Worm (Caenorhabditis elegans): ENCODE data around the gene arp-6.

arp-6 gene

DNA sequence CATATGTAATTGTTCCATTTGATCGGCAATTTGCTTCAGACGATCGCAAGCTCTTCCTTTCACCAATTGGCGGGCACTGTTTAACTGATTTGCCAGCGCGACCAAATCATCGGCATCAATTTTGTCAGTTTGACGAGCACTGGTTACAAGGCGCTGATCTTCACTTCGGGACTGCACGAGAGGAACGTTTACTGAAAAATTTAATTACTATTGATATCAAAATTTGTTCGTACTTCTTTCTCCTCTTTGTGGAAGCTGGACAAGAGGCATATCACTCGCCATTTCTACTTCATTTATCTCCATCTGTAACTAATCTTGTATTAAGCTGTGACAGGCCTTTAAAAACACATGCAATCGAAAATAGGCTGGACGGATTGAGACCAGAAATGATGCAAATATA lies 717 bp upstream of the arp-6 start, which contains the start of gene C08B11.9:
Gene C08B11.9, minus strand, starts transcription at position 307 of the 400 bp plus-strand sequence.
- TF ChIP-seq eor-1 (tag; optimal IDR thresholded peaks at IDR 0.05) (no peak), ceh-16 (tag; optimal IDR thresholded peaks at IDR 0.05) (no peak)

DNA sequence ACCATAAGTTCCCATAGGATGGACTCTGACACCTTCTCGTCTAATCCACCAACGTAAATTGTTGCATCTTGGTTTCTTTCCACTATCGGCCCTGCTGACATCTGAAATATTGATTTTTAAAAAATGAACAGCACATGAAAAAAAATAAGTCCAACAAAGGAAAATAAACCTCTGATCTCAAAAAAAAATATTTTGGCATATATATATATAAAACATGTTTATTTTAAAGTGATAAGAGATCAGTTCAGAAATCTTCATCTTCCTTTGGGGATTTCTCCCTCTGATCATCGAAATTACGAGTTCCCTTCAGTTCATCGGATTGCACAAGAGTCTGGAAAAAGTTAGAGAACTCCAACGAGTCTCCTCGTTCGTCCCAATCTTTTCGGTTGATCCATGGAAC lies 1.5 kb downstream of the arp-6 start, which contains the start of gene sap-49:
Gene sap-49, minus strand, starts transcription at position 101 of the 400 bp plus-strand sequence.
- TF ChIP-seq pqm-1 (tag; optimal IDR thresholded peaks at IDR 0.05): no peak
- TF ChIP-seq jun-1 (tag; optimal IDR thresholded peaks at IDR 0.05): no peak
- no peak for TF ChIP-seq ceh-16 (tag; optimal IDR thresholded peaks at IDR 0.05)
- TF ChIP-seq elt-3 (tag; optimal IDR thresholded peaks at IDR 0.05): no peak
- TF ChIP-seq R02D3.7 (tag; optimal IDR thresholded peaks at IDR 0.05): no peak
- TF ChIP-seq mdl-1 (tag; optimal IDR thresholded peaks at IDR 0.05): no peak
- no peak for TF ChIP-seq egl-27 (tag; optimal IDR thresholded peaks at IDR 0.05)
- TF ChIP-seq nhr-23 (tag; optimal IDR thresholded peaks at IDR 0.05): no peak
- no peak for TF ChIP-seq eor-1 (tag; optimal IDR thresholded peaks at IDR 0.05)
- no peak for TF ChIP-seq nhr-237 (tag; optimal IDR thresholded peaks at IDR 0.05)
- TF ChIP-seq pha-4 (tag; optimal IDR thresholded peaks at IDR 0.05): no peak
- no peak for TF ChIP-seq nhr-25 (tag; optimal IDR thresholded peaks at IDR 0.05)
- TF ChIP-seq ceh-9 (tag; optimal IDR thresholded peaks at IDR 0.05): no peak
- TF ChIP-seq nhr-28 (tag; optimal IDR thresholded peaks at IDR 0.05): no peak
- no peak for TF ChIP-seq tbx-2 (tag; optimal IDR thresholded peaks at IDR 0.05)
- no peak for TF ChIP-seq fkh-10 (GFP tag; optimal IDR thresholded peaks at IDR 0.05)

DNA sequence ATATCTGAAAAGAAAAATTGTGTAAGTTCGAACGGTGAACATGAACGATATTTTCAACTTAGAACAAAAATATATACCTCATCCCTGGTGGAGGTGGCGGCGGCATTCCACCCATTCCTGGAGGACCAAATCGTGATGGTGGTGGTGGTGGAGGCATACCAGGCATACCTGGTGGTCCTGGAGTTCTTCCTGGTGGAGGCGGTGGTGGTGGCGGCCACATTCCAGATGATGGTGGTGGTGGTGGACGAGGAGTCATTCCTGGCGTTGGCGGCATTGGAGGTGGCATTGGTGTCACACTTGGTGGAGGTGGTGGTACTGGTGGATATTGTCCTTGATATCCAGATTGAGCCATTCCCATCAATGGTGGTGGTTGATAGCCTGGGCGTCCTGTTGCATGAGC lies 2.5 kb downstream of the arp-6 start:
- TF ChIP-seq nhr-11 (tag; optimal IDR thresholded peaks at IDR 0.05): no peak
- no peak for TF ChIP-seq nhr-23 (tag; optimal IDR thresholded peaks at IDR 0.05)
- no peak for TF ChIP-seq zag-1 (tag; optimal IDR thresholded peaks at IDR 0.05)
- TF ChIP-seq unc-62 (GFP tag; optimal IDR thresholded peaks at IDR 0.05): no peak
- no peak for TF ChIP-seq egl-5 (tag; optimal IDR thresholded peaks at IDR 0.05)
- TF ChIP-seq ZK546.5 (tag; optimal IDR thresholded peaks at IDR 0.05): no peak
- TF ChIP-seq hmg-11 (tag; optimal IDR thresholded peaks at IDR 0.05): no peak
- TF ChIP-seq nhr-25 (tag; optimal IDR thresholded peaks at IDR 0.05): no peak
- no peak for TF ChIP-seq elt-1 (tag; optimal IDR thresholded peaks at IDR 0.05)
- no peak for TF ChIP-seq daf-12 (tag; optimal IDR thresholded peaks at IDR 0.05)
- TF ChIP-seq fos-1 (tag; optimal IDR thresholded peaks at IDR 0.05): no peak
- no peak for TF ChIP-seq tbx-2 (tag; optimal IDR thresholded peaks at IDR 0.05)
- no peak for TF ChIP-seq ztf-11 (tag; optimal IDR thresholded peaks at IDR 0.05)

DNA sequence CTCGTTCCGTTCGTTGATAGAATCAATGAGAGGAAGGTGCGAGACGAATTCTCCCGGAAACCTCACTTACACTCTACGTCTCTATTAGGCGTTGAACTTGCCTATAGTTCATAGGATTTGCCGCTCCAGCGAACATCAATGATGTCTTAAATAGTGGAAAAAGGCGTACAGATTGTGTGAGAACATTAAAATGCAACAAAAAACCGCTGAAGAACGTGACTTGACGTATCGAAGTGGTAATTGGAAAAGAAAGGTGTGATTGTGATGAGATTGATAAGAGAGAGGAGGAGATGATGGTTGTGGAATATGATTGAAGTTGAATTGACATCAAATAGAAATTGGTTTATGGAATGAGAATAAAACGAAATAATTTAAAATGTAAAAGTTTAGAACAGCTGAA lies 3.1 kb downstream of the arp-6 start:
- TF ChIP-seq eor-1 (tag; optimal IDR thresholded peaks at IDR 0.05) (no peak), pqm-1 (tag; optimal IDR thresholded peaks at IDR 0.05) (no peak), elt-2 (tag; optimal IDR thresholded peaks at IDR 0.05) (peak; percentile 52), tbx-2 (tag; optimal IDR thresholded peaks at IDR 0.05) (no peak), nfya-1 (tag; optimal IDR thresholded peaks at IDR 0.05; ENCODE audit: insufficient read depth) (no peak), nhr-76 (tag; optimal IDR thresholded peaks at IDR 0.05) (no peak)

DNA sequence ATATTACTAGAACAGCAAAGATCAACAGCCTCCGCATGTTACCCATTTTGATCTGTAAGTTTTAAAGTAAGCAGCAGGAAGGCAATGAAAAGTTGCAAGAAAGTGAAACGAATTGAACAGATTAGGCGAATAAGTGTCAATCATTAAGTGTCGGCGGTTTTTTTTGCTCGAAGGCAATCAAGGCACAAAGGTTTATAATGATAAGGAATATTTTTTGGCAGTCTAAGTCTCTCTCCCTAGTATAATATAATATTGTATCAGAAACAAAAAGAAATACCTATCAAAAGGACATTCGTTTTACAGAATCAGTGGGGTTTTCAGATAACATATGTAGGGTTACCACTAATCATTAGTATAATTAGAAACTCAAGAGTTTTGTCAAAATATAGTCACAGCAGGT lies 4.5 kb downstream of the arp-6 start, which contains the start of gene nrf-6:
Gene nrf-6, minus strand, starts transcription at position 52 of the 400 bp plus-strand sequence.
- TF ChIP-seq nhr-77 (tag; optimal IDR thresholded peaks at IDR 0.05): no peak
- peak; percentile 87 for TF ChIP-seq elt-2 (tag; optimal IDR thresholded peaks at IDR 0.05)
- peak; percentile 62 for TF ChIP-seq pqm-1 (tag; optimal IDR thresholded peaks at IDR 0.05)
- no peak for TF ChIP-seq nhr-11 (tag; optimal IDR thresholded peaks at IDR 0.05)

DNA sequence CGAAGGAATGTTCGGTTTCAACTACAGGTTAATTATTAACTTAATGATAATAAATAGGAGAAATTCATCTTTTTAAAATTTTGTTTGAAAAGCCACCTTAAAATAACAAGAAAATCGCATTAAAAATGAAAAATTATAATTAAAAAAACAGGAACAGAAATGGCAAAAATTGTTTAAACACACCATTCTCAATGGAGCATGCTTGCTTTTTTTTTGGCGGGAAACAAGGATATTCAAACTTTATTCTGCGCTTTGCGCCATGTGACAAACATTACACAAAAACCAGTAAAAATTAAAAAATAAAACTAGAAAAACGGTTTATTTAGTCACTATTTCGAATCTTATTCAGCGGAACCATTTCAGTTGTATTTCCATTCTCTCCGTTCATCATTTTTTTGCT lies 8.4 kb downstream of the arp-6 start:
- TF ChIP-seq nhr-25 (tag; optimal IDR thresholded peaks at IDR 0.05) (no peak), aly-2 (tag; optimal IDR thresholded peaks at IDR 0.05) (no peak)

DNA sequence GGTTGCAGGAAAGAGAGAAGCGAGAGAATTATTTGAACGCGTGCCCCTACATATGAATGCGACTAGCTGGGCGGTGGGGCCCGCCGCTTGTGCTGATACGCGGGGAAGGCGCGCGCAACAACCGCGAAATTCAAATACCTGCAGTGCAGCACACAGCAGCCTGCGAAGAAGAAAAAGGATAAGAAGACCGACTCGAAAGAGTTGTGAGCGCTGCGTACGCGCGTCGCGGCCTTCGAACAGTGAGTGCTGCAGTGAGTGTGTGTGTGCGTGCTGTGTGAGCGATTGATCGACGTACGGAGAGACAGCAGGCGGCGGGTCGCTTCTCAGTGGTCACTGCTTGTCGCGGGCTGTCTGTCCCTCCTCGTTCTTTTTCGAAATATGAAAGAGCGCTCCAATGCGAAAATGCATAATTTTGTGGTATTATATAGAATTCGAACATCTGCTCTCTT lies 8.9 kb downstream of the arp-6 start:
- TF ChIP-seq unc-62 (GFP tag; optimal IDR thresholded peaks at IDR 0.05) (peak; percentile 37), snpc-4 (tag; optimal IDR thresholded peaks at IDR 0.05) (peak; percentile 81), ceh-28 (tag; optimal IDR thresholded peaks at IDR 0.05) (peak; percentile 78), elt-3 (tag; optimal IDR thresholded peaks at IDR 0.05) (no peak), pqm-1 (tag; optimal IDR thresholded peaks at IDR 0.05) (peak; percentile 45), nhr-43 (tag; optimal IDR thresholded peaks at IDR 0.05; ENCODE audit: poor library complexity, severe bottlenecking) (peak; percentile 73), R02D3.7 (tag; optimal IDR thresholded peaks at IDR 0.05) (peak; percentile 73), ceh-16 (tag; optimal IDR thresholded peaks at IDR 0.05) (no peak), fos-1 (tag; optimal IDR thresholded peaks at IDR 0.05) (peak; percentile 36), ama-1 (optimal IDR thresholded peaks at IDR 0.05) (peak; percentile 59), egl-27 (tag; optimal IDR thresholded peaks at IDR 0.05) (peak; percentile 79), ztf-4 (tag; optimal IDR thresholded peaks at IDR 0.05) (no peak), elt-2 (tag; optimal IDR thresholded peaks at IDR 0.05) (peak; percentile 88), aly-2 (tag; optimal IDR thresholded peaks at IDR 0.05) (no peak), ceh-82 (tag; optimal IDR thresholded peaks at IDR 0.05) (peak; percentile 43), lsy-12 (tag; optimal IDR thresholded peaks at IDR 0.05) (peak; percentile 82), egl-5 (tag; optimal IDR thresholded peaks at IDR 0.05) (peak; percentile 35), nhr-12 (tag; optimal IDR thresholded peaks at IDR 0.05) (no peak), nhr-28 (tag; optimal IDR thresholded peaks at IDR 0.05) (no peak), tbx-2 (tag; optimal IDR thresholded peaks at IDR 0.05) (peak; percentile 77), nhr-11 (tag; optimal IDR thresholded peaks at IDR 0.05) (peak; percentile 19), lin-39 (tag; optimal IDR thresholded peaks at IDR 0.05) (peak; percentile 91)
